Fruit fly (Drosophila melanogaster): ENCODE results near the gene Mipp1.
A peak's percentile ranks its signal among the peaks of the same experiment; 100 is the strongest.

Mipp1 gene

dm6 chr3L:16542998-16543624, 30.0 kb downstream of the Mipp1 start, which contains the start of gene CG43373 (continued):
- TF ChIP-seq B-H2 (GFP tag; optimal IDR thresholded peaks at IDR 0.05) (no peak), slp2 (GFP tag; optimal IDR thresholded peaks at IDR 0.05) (no peak), Deaf1 (tag; optimal IDR thresholded peaks at IDR 0.05) (peak; percentile 63), wek (GFP tag; optimal IDR thresholded peaks at IDR 0.05) (no peak), Stat92E (GFP tag; optimal IDR thresholded peaks at IDR 0.05) (no peak), Sry-δ (GFP tag; optimal IDR thresholded peaks at IDR 0.05) (no peak), CG12236 (GFP tag; optimal IDR thresholded peaks at IDR 0.05) (no peak), CG3407 (GFP tag; optimal IDR thresholded peaks at IDR 0.05) (no peak), CG32532 (GFP tag; IDR thresholded peaks at IDR 0.05) (peak; percentile 33; the same call in 1 of the 2 replicates), CG13894 (tag; optimal IDR thresholded peaks at IDR 0.05) (peak; percentile 54), ewg (GFP tag; optimal IDR thresholded peaks at IDR 0.05) (no peak), jing (GFP tag; optimal IDR thresholded peaks at IDR 0.05) (no peak), CG11696 (GFP tag; IDR thresholded peaks at IDR 0.05) (0 out of 2 replicates have a peak, but pooled peaks have one; percentile 9), NFAT (GFP tag; IDR thresholded peaks at IDR 0.05) (0 out of 2 replicates have a peak, but pooled peaks have one; percentile 7), CG7839 (tag; optimal IDR thresholded peaks at IDR 0.05) (no peak), gt (GFP tag; IDR thresholded peaks at IDR 0.05) (no peak), CG17328 (GFP tag; IDR thresholded peaks at IDR 0.05) (0 out of 2 replicates have a peak, but pooled peaks have one; percentile 21), CG12071 (GFP tag; optimal IDR thresholded peaks at IDR 0.05) (no peak), Mes4 (GFP tag; optimal IDR thresholded peaks at IDR 0.05) (no peak), CG6254 (GFP tag; optimal IDR thresholded peaks at IDR 0.05) (no peak), Sin3A (optimal IDR thresholded peaks at IDR 0.05) (no peak), CG31388 (GFP tag; optimal IDR thresholded peaks at IDR 0.05) (no peak), Atf6 (GFP tag; IDR thresholded peaks at IDR 0.05) (no peak), tio (GFP tag; optimal IDR thresholded peaks at IDR 0.05) (no peak), CG11560 (tag; IDR thresholded peaks at IDR 0.05) (no peak), D (optimal IDR thresholded peaks at IDR 0.05) (no peak), D (GFP tag; optimal IDR thresholded peaks at IDR 0.05) (no peak), CG5180 (GFP tag; optimal IDR thresholded peaks at IDR 0.05) (peak; percentile 63), bbx (GFP tag; IDR thresholded peaks at IDR 0.05; ENCODE audit: partially characterized antibody) (no peak), YL-1 (GFP tag; optimal IDR thresholded peaks at IDR 0.05) (no peak), Mad (GFP tag; optimal IDR thresholded peaks at IDR 0.05) (no peak), unc-4 (GFP tag; IDR thresholded peaks at IDR 0.05; ENCODE audit: partially characterized antibody) (no peak), Ets65A (GFP tag) (peak; percentile 62), CG11093 (GFP tag; IDR thresholded peaks at IDR 0.05) (no peak), CG17568 (GFP tag; optimal IDR thresholded peaks at IDR 0.05) (peak; percentile 26), CG30020 (tag; optimal IDR thresholded peaks at IDR 0.05) (no peak), CG2120 (GFP tag; optimal IDR thresholded peaks at IDR 0.05) (no peak), Hmr (GFP tag; optimal IDR thresholded peaks at IDR 0.05) (peak; percentile 35), CG34376 (GFP tag; optimal IDR thresholded peaks at IDR 0.05) (peak; percentile 9), Aef1 (GFP tag; IDR thresholded peaks at IDR 0.05) (no peak), CG15479 (GFP tag; optimal IDR thresholded peaks at IDR 0.05) (no peak), onecut (GFP tag; IDR thresholded peaks at IDR 0.05) (no peak), CG11504 (tag; optimal IDR thresholded peaks at IDR 0.05) (peak; percentile 19), CG10543 (GFP tag; optimal IDR thresholded peaks at IDR 0.05) (no peak), CG4424 (GFP tag; optimal IDR thresholded peaks at IDR 0.05) (no peak), CG12299 (tag; optimal IDR thresholded peaks at IDR 0.05) (no peak), trh (GFP tag; optimal IDR thresholded peaks at IDR 0.05) (no peak), CG18764 (GFP tag; optimal IDR thresholded peaks at IDR 0.05) (no peak), Lim3 (GFP tag; IDR thresholded peaks at IDR 0.05) (no peak), lab (GFP tag; optimal IDR thresholded peaks at IDR 0.05) (peak; percentile 36), CG11456 (GFP tag; IDR thresholded peaks at IDR 0.05) (0 out of 3 replicates have a peak, but pooled peaks have one; percentile 60)
